Fruit fly (Drosophila melanogaster) whole organism, embryonic: Measurements from ENCODE around the gene Bet1.

Experiments
- ATbp ChIP-seq: fragments of 200-800 bp; sonication (Bioruptor generic); optimal IDR thresholded peaks from 2 replicates; lab custom pipeline; 2017; ENCODE audit warnings: missing biosample characterization, mild to moderate bottlenecking, missing genetic modification characterization, missing genetic modification reagents
- Atf3 ChIP-seq: fragments of 200-800 bp; sonication (Bioruptor generic); optimal IDR thresholded peaks from 3 replicates; lab custom pipeline; 2016; ENCODE audit warnings: missing biosample characterization, missing genetic modification characterization
- Bteb2 ChIP-seq: fragments of 200-800 bp; sonication (Bioruptor generic); optimal IDR thresholded peaks from 2 replicates; lab custom pipeline; 2016; ENCODE audit warnings: missing biosample characterization, missing genetic modification characterization
- CG11696 ChIP-seq: fragments of 200-800 bp; sonication (Bioruptor generic); IDR thresholded peaks from 2 replicates; pipeline ENCODE4 v1.3.6; 2022; ENCODE audit warnings: missing biosample characterization, missing genetic modification characterization
- CG12219 ChIP-seq: fragments of 200-800 bp; sonication (Bioruptor generic); optimal IDR thresholded peaks from 3 replicates; lab custom pipeline; 2018; ENCODE audit warnings: missing biosample characterization, mild to moderate bottlenecking, missing genetic modification characterization
- CG13424 ChIP-seq: fragments of 200-800 bp; sonication (Bioruptor generic); optimal IDR thresholded peaks from 2 replicates; lab custom pipeline; 2019; ENCODE audit warnings: missing biosample characterization, mild to moderate bottlenecking, missing genetic modification characterization, moderate library complexity
- CG16815 ChIP-seq: fragments of 200-800 bp; sonication (Bioruptor generic); optimal IDR thresholded peaks from 3 replicates; lab custom pipeline; 2017; ENCODE audit warnings: missing biosample characterization, mild to moderate bottlenecking, missing genetic modification characterization
- CG18764 ChIP-seq: fragments of 200-800 bp; sonication (Bioruptor generic); optimal IDR thresholded peaks from 3 replicates; lab custom pipeline; 2016; ENCODE audit warnings: missing biosample characterization, missing genetic modification characterization
- CG2199 ChIP-seq: fragments of 200-800 bp; sonication (Bioruptor generic); IDR thresholded peaks from 3 replicates; pipeline ENCODE4 v1.3.6; 2022; ENCODE audit warnings: missing biosample characterization, missing genetic modification characterization
- CG4360 ChIP-seq: fragments of 200-800 bp; sonication (Bioruptor generic); IDR thresholded peaks from 2 replicates; pipeline ENCODE4 v1.3.6; 2022; ENCODE audit warnings: missing biosample characterization, missing genetic modification characterization
- CG4404 ChIP-seq: fragments of 200-800 bp; sonication (Bioruptor generic); IDR thresholded peaks from 2 replicates; pipeline ENCODE4 v1.3.6; 2022; ENCODE audit warnings: missing biosample characterization, missing genetic modification characterization
- CG4854 ChIP-seq: fragments of 200-800 bp; sonication (Bioruptor generic); optimal IDR thresholded peaks from 2 replicates; lab custom pipeline; 2016; ENCODE audit warnings: missing biosample characterization, missing genetic modification characterization, inconsistent platforms
- CG7556 ChIP-seq: fragments of 200-800 bp; sonication (Bioruptor generic); optimal IDR thresholded peaks from 2 replicates; lab custom pipeline; 2017; ENCODE audit warnings: missing biosample characterization, mild to moderate bottlenecking, missing genetic modification characterization
- CG8290 ChIP-seq, 3 experiments: fragments of 200-800 bp; sonication (Bioruptor generic); optimal IDR thresholded peaks; 2 replicates each; lab custom pipeline; 2016 to 2019; ENCODE audit warnings: missing biosample characterization in 3 of 3, missing genetic modification characterization in 3 of 3, mild to moderate bottlenecking in 2 of 3, moderate library complexity in 1 of 3
- CG9727 ChIP-seq: fragments of 200-800 bp; sonication (Bioruptor generic); optimal IDR thresholded peaks from 3 replicates; lab custom pipeline; 2017; ENCODE audit warnings: missing biosample characterization, mild to moderate bottlenecking, missing genetic modification characterization
- CG9932 ChIP-seq: fragments of 200-800 bp; sonication (Bioruptor generic); IDR thresholded peaks from 2 replicates; pipeline ENCODE4 v1.3.6; 2022; ENCODE audit warnings: missing biosample characterization, missing genetic modification characterization
- Doc2 ChIP-seq: fragments of 200-800 bp; sonication (Bioruptor generic); IDR thresholded peaks from 2 replicates; pipeline ENCODE4 v1.3.6; 2022; ENCODE audit warnings: missing biosample characterization, missing genetic modification characterization
- GATAe ChIP-seq: fragments of 200-800 bp; sonication (Bioruptor generic); conservative IDR thresholded peaks from 2 replicates; pipeline ENCODE4 v1.3.6; 2022; ENCODE audit warnings: missing biosample characterization, missing genetic modification characterization
- HLHmδ ChIP-seq: fragments of 200-800 bp; sonication (Bioruptor generic); optimal IDR thresholded peaks from 2 replicates; lab custom pipeline; 2018; ENCODE audit warnings: missing biosample characterization, mild to moderate bottlenecking, missing genetic modification characterization, moderate library complexity
- HmgD ChIP-seq: fragments of 200-800 bp; sonication (Bioruptor generic); optimal IDR thresholded peaks from 3 replicates; lab custom pipeline; 2016; ENCODE audit warnings: missing biosample characterization, missing genetic modification characterization
- Meics ChIP-seq: fragments of 200-800 bp; sonication (Bioruptor generic); optimal IDR thresholded peaks from 2 replicates; lab custom pipeline; 2017; ENCODE audit warnings: missing biosample characterization, mild to moderate bottlenecking, missing genetic modification characterization
- NC2β ChIP-seq: fragments of 200-800 bp; sonication (Bioruptor generic); optimal IDR thresholded peaks from 2 replicates; lab custom pipeline; 2016; ENCODE audit warnings: missing biosample characterization, missing genetic modification characterization
- Rfx ChIP-seq: fragments of 200-800 bp; sonication (Bioruptor generic); IDR thresholded peaks from 2 replicates; pipeline ENCODE4 v1.3.6; 2022; ENCODE audit warnings: missing biosample characterization, missing genetic modification characterization
- Vsx1 ChIP-seq: fragments of 200-800 bp; sonication (Bioruptor generic); optimal IDR thresholded peaks from 2 replicates; lab custom pipeline; 2017; ENCODE audit warnings: missing biosample characterization, mild to moderate bottlenecking, missing genetic modification characterization, missing genetic modification reagents
- ara ChIP-seq: fragments of 200-800 bp; sonication (Bioruptor generic); IDR thresholded peaks from 2 replicates; pipeline ENCODE4 v1.3.6; 2022; ENCODE audit warnings: missing biosample characterization, missing genetic modification characterization
- bigmax ChIP-seq: fragments of 200-800 bp; sonication (Bioruptor generic); optimal IDR thresholded peaks from 2 replicates; lab custom pipeline; 2018; ENCODE audit warnings: missing biosample characterization, mild to moderate bottlenecking, missing genetic modification characterization
- cas ChIP-seq: fragments of 200-800 bp; sonication (Bioruptor generic); IDR thresholded peaks from 2 replicates; pipeline ENCODE4 v1.3.6; 2022; ENCODE audit warnings: missing biosample characterization, missing genetic modification characterization
- chm ChIP-seq: fragments of 200-800 bp; sonication (Bioruptor generic); IDR thresholded peaks from 2 replicates; pipeline ENCODE4 v1.3.6; 2022; ENCODE audit warnings: missing biosample characterization, missing genetic modification characterization
- cwo ChIP-seq: fragments of 200-800 bp; sonication (Bioruptor generic); optimal IDR thresholded peaks from 3 replicates; lab custom pipeline; 2017; ENCODE audit warnings: missing biosample characterization, missing genetic modification characterization, mild to moderate bottlenecking, moderate library complexity, missing genetic modification reagents
- dmrt11E ChIP-seq: fragments of 200-800 bp; sonication (Bioruptor generic); optimal IDR thresholded peaks from 3 replicates; lab custom pipeline; 2018; ENCODE audit warnings: missing biosample characterization, mild to moderate bottlenecking, missing genetic modification characterization, moderate library complexity
- gcm ChIP-seq: fragments of 200-800 bp; sonication (Bioruptor generic); optimal IDR thresholded peaks from 2 replicates; lab custom pipeline; 2019; ENCODE audit warnings: missing biosample characterization, mild to moderate bottlenecking, missing genetic modification characterization, moderate library complexity
- h ChIP-seq: fragments of >200 bp; optimal IDR thresholded peaks from 2 replicates; lab custom pipeline; 2017
- hth ChIP-seq: fragments of >200 bp; optimal IDR thresholded peaks from 2 replicates; lab custom pipeline; 2017; ENCODE audit warnings: inconsistent platforms
- jing ChIP-seq: fragments of 200-800 bp; sonication (Bioruptor generic); optimal IDR thresholded peaks from 2 replicates; lab custom pipeline; 2018; ENCODE audit warnings: missing biosample characterization, mild to moderate bottlenecking, missing genetic modification characterization
- klu ChIP-seq: fragments of 200-800 bp; sonication (Bioruptor generic); IDR thresholded peaks from 2 replicates; pipeline ENCODE4 v1.3.6; 2022; ENCODE audit warnings: missing biosample characterization, missing genetic modification characterization
- lmd ChIP-seq: fragments of 200-800 bp; sonication (Bioruptor generic); IDR thresholded peaks from 2 replicates; pipeline ENCODE4 v1.3.6; 2022; ENCODE audit warnings: missing biosample characterization, missing genetic modification characterization
- luna ChIP-seq: fragments of 200-800 bp; sonication (Bioruptor generic); optimal IDR thresholded peaks from 2 replicates; lab custom pipeline; 2016; ENCODE audit warnings: missing biosample characterization, missing genetic modification characterization
- mam ChIP-seq: fragments of 200-800 bp; sonication (Bioruptor generic); optimal IDR thresholded peaks from 3 replicates; lab custom pipeline; 2016; ENCODE audit warnings: missing biosample characterization, missing genetic modification characterization
- onecut ChIP-seq: fragments of 200-800 bp; sonication (Bioruptor generic); IDR thresholded peaks from 2 replicates; pipeline ENCODE4 v1.3.6; 2022; ENCODE audit warnings: missing biosample characterization, missing genetic modification characterization
- ranshi ChIP-seq: fragments of 200-800 bp; sonication (Bioruptor generic); IDR thresholded peaks from 2 replicates; pipeline ENCODE4 v1.3.6; 2022; ENCODE audit warnings: missing biosample characterization, missing genetic modification characterization
- so ChIP-seq: fragments of 200-800 bp; sonication (Bioruptor generic); IDR thresholded peaks from 3 replicates; pipeline ENCODE4 v1.3.6; 2022; ENCODE audit warnings: missing biosample characterization, missing genetic modification characterization
- tll ChIP-seq, 2 experiments: fragments of 200-800 bp in 1 of 2; fragments of >200 bp in 1 of 2; sonication (Bioruptor generic) in 1 of 2; optimal IDR thresholded peaks; 2 replicates each; lab custom pipeline; 2017 to 2019; ENCODE audit warnings: missing biosample characterization in 2 of 2, missing genetic modification characterization in 2 of 2, mild to moderate bottlenecking in 1 of 2, moderate library complexity in 1 of 2
- trh ChIP-seq: fragments of 200-800 bp; sonication (Bioruptor generic); optimal IDR thresholded peaks from 2 replicates; lab custom pipeline; 2016; ENCODE audit warnings: missing biosample characterization, missing genetic modification characterization
- twi ChIP-seq: fragments of 200-800 bp; optimal IDR thresholded peaks from 2 replicates; lab custom pipeline; 2019; ENCODE audit warnings: missing biosample characterization, mild to moderate bottlenecking, missing genetic modification characterization, moderate library complexity

Gene Bet1

dm6 chr3L:19294235-19294612 lies 33.0 kb downstream of the Bet1 start, which contains the start of gene fal (continued):
- peak; percentile 50; the same call in 1 of the 2 replicates for TF ChIP-seq Rfx (GFP tag; lab: Robert Waterston, UW)
- TF ChIP-seq klu (GFP tag; lab: Robert Waterston, UW): no peak
- no peak for TF ChIP-seq gcm (GFP tag; lab: Kevin White, UChicago)
- no peak for TF ChIP-seq CG4360 (GFP tag; lab: Robert Waterston, UW)
- TF ChIP-seq CG7556: no peak
- no peak for TF ChIP-seq cwo (GFP tag; lab: Kevin White, UChicago)
- TF ChIP-seq ATbp (GFP tag; lab: Kevin White, UChicago): no peak
- no peak for TF ChIP-seq so (GFP tag; lab: Robert Waterston, UW)
- no peak for TF ChIP-seq chm
- no peak for TF ChIP-seq CG13424
- peak; percentile 6 for TF ChIP-seq CG4854 (GFP tag; lab: Kevin White, UChicago)
- TF ChIP-seq CG4404 (GFP tag; lab: Robert Waterston, UW): no peak
- TF ChIP-seq Vsx1 (GFP tag; lab: Kevin White, UChicago): no peak
- TF ChIP-seq twi (tag; lab: Kevin White, UChicago): no peak
- TF ChIP-seq HmgD (GFP tag; lab: Kevin White, UChicago): peak; percentile 63
- no peak for TF ChIP-seq hth (lab: Kevin White, UChicago)
- TF ChIP-seq Doc2: no peak
- peak; percentile 75; the same call in 2 of the 3 replicates for TF ChIP-seq CG2199 (GFP tag; lab: Robert Waterston, UW)
- no peak for TF ChIP-seq CG16815 (GFP tag; lab: Kevin White, UChicago)
- no peak for TF ChIP-seq CG11696
- TF ChIP-seq h: no peak
- TF ChIP-seq cas (GFP tag; lab: Robert Waterston, UW): no peak
- TF ChIP-seq CG9932 (GFP tag; lab: Robert Waterston, UW): peak; percentile 63
- TF ChIP-seq CG9727: no peak
- TF ChIP-seq mam: peak; percentile 7
- TF ChIP-seq NC2β (GFP tag; lab: Kevin White, UChicago): peak; percentile 4
- TF ChIP-seq CG12219 (GFP tag; lab: Kevin White, UChicago): no peak
- TF ChIP-seq ara (GFP tag; lab: Robert Waterston, UW): no peak
- no peak for TF ChIP-seq HLHmδ (GFP tag; lab: Kevin White, UChicago)
- TF ChIP-seq CG18764 (GFP tag; lab: Kevin White, UChicago): no peak
- TF ChIP-seq dmrt11E (tag; lab: Kevin White, UChicago): no peak
- TF ChIP-seq trh: no peak
- peak; percentile 41 for TF ChIP-seq luna (GFP tag; lab: Kevin White, UChicago)
- TF ChIP-seq onecut (GFP tag; lab: Robert Waterston, UW): peak; percentile 22; the same call in 1 of the 2 replicates
- TF ChIP-seq Bteb2: no peak
- TF ChIP-seq Atf3 (GFP tag; lab: Kevin White, UChicago): no peak
- no peak for TF ChIP-seq tll (GFP tag; optimal IDR thresholded peaks at IDR 0.05; lab: Kevin White, UChicago)
- peak; percentile 79 for TF ChIP-seq CG8290 (GFP tag; optimal IDR thresholded peaks at IDR 0.05; lab: Kevin White, UChicago)
- TF ChIP-seq CG8290 (tag; optimal IDR thresholded peaks at IDR 0.05; lab: Kevin White, UChicago): no peak
- TF ChIP-seq ranshi (GFP tag; lab: Robert Waterston, UW): no peak
- TF ChIP-seq jing: no peak
- peak; percentile 15 for TF ChIP-seq Meics (GFP tag; lab: Kevin White, UChicago)
- no peak; the same call in 1 of the 2 replicates for TF ChIP-seq lmd
- no peak for TF ChIP-seq bigmax (GFP tag; lab: Kevin White, UChicago)
- TF ChIP-seq GATAe (GFP tag; lab: Robert Waterston, UW): no peak
